Worm (Caenorhabditis elegans) whole organism, L1 larva: ENCODE measurements around the gene ceh-76.

Experiments
- C04F5.9 ChIP-seq: sonication (generic microtip); optimal IDR thresholded peaks from 2 replicates; lab custom pipeline; 2016; ENCODE audit warnings: missing genetic modification characterization, missing compliant biosample characterization
- C16A3.4 ChIP-seq: fragments of 150-350 bp; optimal IDR thresholded peaks from 2 replicates; lab custom pipeline; 2014; ENCODE audit warnings: missing biosample characterization, missing genetic modification characterization
- F16B12.6 ChIP-seq: fragments of 150-350 bp; optimal IDR thresholded peaks from 2 replicates; lab custom pipeline; 2014; ENCODE audit warnings: missing biosample characterization, missing genetic modification characterization
- Y116A8C.19 ChIP-seq: sonication (generic microtip); optimal IDR thresholded peaks from 2 replicates; lab custom pipeline; 2016; ENCODE audit warnings: missing compliant biosample characterization, missing genetic modification characterization, borderline replicate concordance
- aly-2 ChIP-seq: fragments of 150-350 bp; optimal IDR thresholded peaks from 2 replicates; lab custom pipeline; 2014; ENCODE audit warnings: missing biosample characterization, missing genetic modification characterization
- blmp-1 ChIP-seq: fragments of 150-350 bp; optimal IDR thresholded peaks from 2 replicates; lab custom pipeline; 2014; ENCODE audit warnings: missing biosample characterization, missing genetic modification characterization
- ceh-63 ChIP-seq: fragments of 200-800 bp; sonication (Bioruptor generic); optimal IDR thresholded peaks from 2 replicates; lab custom pipeline; 2018; ENCODE audit warnings: mild to moderate bottlenecking, missing genetic modification characterization, missing compliant biosample characterization
- ceh-82 ChIP-seq, 3 experiments: fragments of 150-350 bp in 1 of 3; sonication (generic microtip) in 2 of 3; optimal IDR thresholded peaks; 2 replicates each; lab custom pipeline; 2014 to 2017; ENCODE audit warnings: missing biosample characterization in 3 of 3, missing genetic modification characterization in 3 of 3
- dpl-1 ChIP-seq, 3 experiments: fragments of 150-350 bp in 2 of 3; sonication (generic microtip) in 1 of 3; optimal IDR thresholded peaks; 2 replicates each; lab custom pipeline; 2014 to 2017; ENCODE audit warnings: missing biosample characterization in 3 of 3, missing genetic modification characterization in 3 of 3, missing genetic modification reagents in 3 of 3
- dsc-1 ChIP-seq: sonication (generic microtip); optimal IDR thresholded peaks from 2 replicates; lab custom pipeline; 2016; ENCODE audit warnings: mild to moderate bottlenecking, missing genetic modification characterization, missing compliant biosample characterization
- efl-1 ChIP-seq, 4 experiments: fragments of 150-350 bp; optimal IDR thresholded peaks in 3 of 4; peaks in 1 of 4; 1 replicate in 1 of 4; 2 replicates in 3 of 4; lab custom pipeline; 2014; ENCODE audit warnings: missing biosample characterization in 2 of 4, missing genetic modification characterization in 2 of 4, missing genetic modification reagents in 2 of 4
- elt-2 ChIP-seq: sonication (generic microtip); optimal IDR thresholded peaks from 2 replicates; lab custom pipeline; 2016; ENCODE audit warnings: missing genetic modification characterization, mild to moderate bottlenecking, inconsistent platforms, missing compliant biosample characterization, missing genetic modification reagents
- elt-3 ChIP-seq, 6 experiments: fragments of 150-350 bp in 1 of 6; sonication (generic microtip); optimal IDR thresholded peaks; 2 replicates each; lab custom pipeline; 2017 to 2018; ENCODE audit warnings: missing biosample characterization in 6 of 6, missing genetic modification characterization in 6 of 6, inconsistent platforms in 1 of 6
- ets-5 ChIP-seq: fragments of 200-800 bp; sonication (Bioruptor generic); IDR thresholded peaks from 2 replicates; pipeline ENCODE4 v1.3.6; 2022; ENCODE audit warnings: missing genetic modification characterization, missing compliant biosample characterization
- fkh-8 ChIP-seq: sonication (generic microtip); optimal IDR thresholded peaks from 2 replicates; lab custom pipeline; 2016; ENCODE audit warnings: mild to moderate bottlenecking, missing genetic modification characterization, missing compliant biosample characterization
- grh-1 ChIP-seq: fragments of 200-800 bp; sonication (Bioruptor generic); IDR thresholded peaks from 2 replicates; pipeline ENCODE4 v1.3.6; 2022; ENCODE audit warnings: missing genetic modification reagents, missing genetic modification characterization, missing compliant biosample characterization
- irx-1 ChIP-seq: sonication (generic microtip); optimal IDR thresholded peaks from 2 replicates; lab custom pipeline; 2016; ENCODE audit warnings: missing genetic modification characterization, missing compliant biosample characterization
- lin-14 ChIP-seq: fragments of 200-800 bp; sonication (Bioruptor generic); optimal IDR thresholded peaks from 2 replicates; lab custom pipeline; 2018; ENCODE audit warnings: mild to moderate bottlenecking, missing genetic modification characterization, moderate library complexity, missing compliant biosample characterization
- lin-35 ChIP-seq, 2 experiments: fragments of 150-350 bp; optimal IDR thresholded peaks; 2 replicates each; lab custom pipeline; 2014; ENCODE audit warnings: missing biosample characterization in 2 of 2, missing genetic modification characterization in 2 of 2, missing genetic modification reagents in 2 of 2
- lsy-2 ChIP-seq, 2 experiments: fragments of 150-350 bp; optimal IDR thresholded peaks; 2 replicates each; lab custom pipeline; 2014; ENCODE audit warnings: missing biosample characterization in 2 of 2, missing genetic modification characterization in 2 of 2
- mab-9 ChIP-seq: fragments of 200-800 bp; sonication (Bioruptor generic); IDR thresholded peaks from 2 replicates; pipeline ENCODE4 v1.3.6; 2022; ENCODE audit warnings: missing genetic modification reagents, missing genetic modification characterization, missing compliant biosample characterization
- mdl-1 ChIP-seq, 2 experiments: fragments of 150-350 bp; optimal IDR thresholded peaks; 2 replicates each; lab custom pipeline; 2014 to 2017; ENCODE audit warnings: missing biosample characterization in 2 of 2, missing genetic modification characterization in 2 of 2, inconsistent platforms in 1 of 2
- mep-1 ChIP-seq: fragments of 150-350 bp; optimal IDR thresholded peaks from 2 replicates; lab custom pipeline; 2014; ENCODE audit warnings: missing biosample characterization, missing genetic modification characterization
- nhr-12 ChIP-seq: sonication (generic microtip); optimal IDR thresholded peaks from 2 replicates; lab custom pipeline; 2017; ENCODE audit warnings: missing biosample characterization, missing genetic modification characterization
- nhr-20 ChIP-seq: sonication (generic microtip); optimal IDR thresholded peaks from 2 replicates; lab custom pipeline; 2016; ENCODE audit warnings: mild to moderate bottlenecking, missing genetic modification characterization, missing compliant biosample characterization
- nhr-71 ChIP-seq: sonication (generic microtip); optimal IDR thresholded peaks from 2 replicates; lab custom pipeline; 2016; ENCODE audit warnings: mild to moderate bottlenecking, missing genetic modification characterization, moderate library complexity, missing compliant biosample characterization
- nhr-77 ChIP-seq: fragments of 150-350 bp; optimal IDR thresholded peaks from 2 replicates; lab custom pipeline; 2014; ENCODE audit warnings: missing biosample characterization, missing genetic modification characterization
- nhr-84 ChIP-seq: sonication (generic microtip); optimal IDR thresholded peaks from 2 replicates; lab custom pipeline; 2017; ENCODE audit warnings: missing biosample characterization, missing genetic modification characterization
- nhr-85 ChIP-seq: sonication (generic microtip); peaks from one replicate; lab custom pipeline; 2016; ENCODE audit warnings: missing genetic modification characterization, inconsistent platforms, missing compliant biosample characterization
- nhr-90 ChIP-seq: sonication (generic microtip); optimal IDR thresholded peaks from 2 replicates; lab custom pipeline; 2016; ENCODE audit warnings: mild to moderate bottlenecking, missing genetic modification characterization, missing compliant biosample characterization; ENCODE audit not compliant: poor library complexity
- pag-3 ChIP-seq: sonication (generic microtip); optimal IDR thresholded peaks from 2 replicates; lab custom pipeline; 2017; ENCODE audit warnings: missing genetic modification characterization, mild to moderate bottlenecking, missing compliant biosample characterization, antibody characterized with exemption, borderline replicate concordance; ENCODE audit not compliant: insufficient read depth
- pax-3 ChIP-seq: fragments of 200-800 bp; sonication (Bioruptor generic); optimal IDR thresholded peaks from 2 replicates; lab custom pipeline; 2018; ENCODE audit warnings: mild to moderate bottlenecking, missing genetic modification characterization, moderate library complexity, missing compliant biosample characterization
- pqm-1 ChIP-seq: sonication (generic microtip); optimal IDR thresholded peaks from 3 replicates; lab custom pipeline; 2017; ENCODE audit warnings: missing biosample characterization, missing genetic modification characterization
- rnt-1 ChIP-seq: sonication (generic microtip); optimal IDR thresholded peaks from 2 replicates; lab custom pipeline; 2016; ENCODE audit warnings: mild to moderate bottlenecking, missing genetic modification characterization, moderate library complexity, missing compliant biosample characterization
- snu-23 ChIP-seq: sonication (generic microtip); optimal IDR thresholded peaks from 2 replicates; lab custom pipeline; 2016; ENCODE audit warnings: missing genetic modification characterization, missing compliant biosample characterization
- tlp-1 ChIP-seq: fragments of 150-350 bp; optimal IDR thresholded peaks from 2 replicates; lab custom pipeline; 2014; ENCODE audit warnings: missing biosample characterization, missing genetic modification characterization
- unc-130 ChIP-seq: fragments of 150-350 bp; optimal IDR thresholded peaks from 2 replicates; lab custom pipeline; 2017; ENCODE audit warnings: missing biosample characterization, missing genetic modification characterization, inconsistent platforms
- unc-62 ChIP-seq: fragments of 150-350 bp; optimal IDR thresholded peaks from 2 replicates; lab custom pipeline; 2014; ENCODE audit warnings: missing biosample characterization, missing genetic modification reagents, missing genetic modification characterization
- unc-86 ChIP-seq: sonication (generic microtip); optimal IDR thresholded peaks from 2 replicates; lab custom pipeline; 2016; ENCODE audit warnings: missing genetic modification characterization, missing compliant biosample characterization
- unc-98 ChIP-seq: fragments of 200-800 bp; sonication (Bioruptor generic); IDR thresholded peaks from 2 replicates; pipeline ENCODE4 v1.3.6; 2022; ENCODE audit warnings: missing genetic modification characterization, missing compliant biosample characterization
- xbp-1 ChIP-seq: sonication (generic microtip); optimal IDR thresholded peaks from 2 replicates; lab custom pipeline; 2016; ENCODE audit warnings: missing genetic modification characterization, missing compliant biosample characterization
- zip-4 ChIP-seq: fragments of 200-800 bp; sonication (Bioruptor generic); optimal IDR thresholded peaks from 2 replicates; lab custom pipeline; 2018; ENCODE audit warnings: mild to moderate bottlenecking, missing genetic modification characterization, moderate library complexity, missing compliant biosample characterization
- ztf-4 ChIP-seq: fragments of 150-350 bp; optimal IDR thresholded peaks from 2 replicates; lab custom pipeline; 2014; ENCODE audit warnings: missing biosample characterization, missing genetic modification characterization

Gene ceh-76

ce11 chrV:7980370-7980987 is 14.0 kb downstream of the ceh-76 start (continued):
- TF ChIP-seq unc-98 (GFP tag; lab: Robert Waterston, UW) (no peak), elt-3 (tag; optimal IDR thresholded peaks at IDR 0.05; lab: Kevin White, UChicago) (no peak), ceh-82 (tag; optimal IDR thresholded peaks at IDR 0.05; lab: Kevin White, UChicago) (peak in 1 of 3 experiments; percentile 7)

ce11 chrV:7978798-7979197 is 15.7 kb downstream of the ceh-76 start:
- no peak for TF ChIP-seq mab-9 (GFP tag; lab: Robert Waterston, UW)
- TF ChIP-seq ztf-4 (tag; lab: Kevin White, UChicago): no peak
- peak; percentile 56 for TF ChIP-seq nhr-20
- TF ChIP-seq grh-1 (GFP tag; lab: Robert Waterston, UW): no peak
- peak in 1 of 2 experiments; percentile 27 for TF ChIP-seq mdl-1 (tag; optimal IDR thresholded peaks at IDR 0.05; lab: Kevin White, UChicago)
- TF ChIP-seq lin-14: peak; percentile 71
- peak; percentile 79 for TF ChIP-seq nhr-85 (tag; lab: Kevin White, UChicago)
- TF ChIP-seq rnt-1: no peak
- TF ChIP-seq mep-1 (tag; lab: Kevin White, UChicago): peak; percentile 24
- no peak for TF ChIP-seq nhr-12
- TF ChIP-seq ceh-63 (GFP tag; lab: Kevin White, UChicago): no peak
- TF ChIP-seq ets-5: no peak
- TF ChIP-seq unc-130: no peak
- TF ChIP-seq irx-1 (tag; lab: Kevin White, UChicago): no peak
- TF ChIP-seq zip-4 (GFP tag; lab: Kevin White, UChicago): no peak
- peak; percentile 13 to 20 for TF ChIP-seq efl-1 (optimal IDR thresholded peaks at IDR 0.05; lab: Kevin White, UChicago)
- peak in 1 of 2 experiments; percentile 93 for TF ChIP-seq efl-1 (GFP tag; optimal IDR thresholded peaks at IDR 0.05 in 1 of 2; lab: Kevin White, UChicago)
- no peak for TF ChIP-seq aly-2 (tag; lab: Kevin White, UChicago)
- peak; percentile 56 for TF ChIP-seq snu-23
- TF ChIP-seq nhr-77: no peak
- no peak for TF ChIP-seq Y116A8C.19
- peak; percentile 7 for TF ChIP-seq nhr-71 (tag; lab: Kevin White, UChicago)
- TF ChIP-seq elt-3 (tag; optimal IDR thresholded peaks at IDR 0.05; lab: Kevin White, UChicago): peak in 2 of 6 experiments; percentile 3 to 75
- TF ChIP-seq F16B12.6: peak; percentile 10
- no peak for TF ChIP-seq unc-62 (GFP tag; lab: Kevin White, UChicago)
- TF ChIP-seq blmp-1: peak; percentile 77
- TF ChIP-seq pag-3: no peak
- no peak for TF ChIP-seq dsc-1
- peak; percentile 46 for TF ChIP-seq C16A3.4 (tag; lab: Kevin White, UChicago)
- TF ChIP-seq pqm-1 (tag; lab: Kevin White, UChicago): no peak
- peak in 1 of 2 experiments; percentile 65 for TF ChIP-seq lin-35 (GFP tag; optimal IDR thresholded peaks at IDR 0.05; lab: Kevin White, UChicago)
- peak in 1 of 2 experiments; percentile 82 for TF ChIP-seq lsy-2 (tag; optimal IDR thresholded peaks at IDR 0.05; lab: Kevin White, UChicago)
- TF ChIP-seq dpl-1 (GFP tag; optimal IDR thresholded peaks at IDR 0.05; lab: Kevin White, UChicago): peak in 2 of 3 experiments; percentile 12 to 31
- TF ChIP-seq xbp-1 (tag; lab: Kevin White, UChicago): no peak

- TF ChIP-seq efl-1 (optimal IDR thresholded peaks at IDR 0.05; lab: Kevin White, UChicago) (no peak), efl-1 (GFP tag; optimal IDR thresholded peaks at IDR 0.05 in 1 of 2; lab: Kevin White, UChicago) (peak in 1 of 2 experiments; percentile 31), tlp-1 (tag; lab: Kevin White, UChicago) (no peak), pax-3 (tag; lab: Kevin White, UChicago) (no peak), C04F5.9 (tag; lab: Kevin White, UChicago) (no peak), F16B12.6 (no peak), ceh-63 (GFP tag; lab: Kevin White, UChicago) (no peak), lin-14 (peak; percentile 72), lsy-2 (tag; optimal IDR thresholded peaks at IDR 0.05; lab: Kevin White, UChicago) (peak in 1 of 2 experiments; percentile 7), elt-2 (tag; lab: Kevin White, UChicago) (peak; percentile 33), unc-130 (no peak), nhr-20 (no peak), elt-3 (tag; optimal IDR thresholded peaks at IDR 0.05; lab: Kevin White, UChicago) (peak in 1 of 6 experiments; percentile 6), nhr-84 (no peak), fkh-8 (tag; lab: Kevin White, UChicago) (peak; percentile 12), ceh-82 (tag; optimal IDR thresholded peaks at IDR 0.05; lab: Kevin White, UChicago) (peak in 1 of 3 experiments; percentile 35), xbp-1 (tag; lab: Kevin White, UChicago) (no peak), lin-35 (GFP tag; optimal IDR thresholded peaks at IDR 0.05; lab: Kevin White, UChicago) (peak in 1 of 2 experiments; percentile 15), nhr-90 (tag; lab: Kevin White, UChicago) (peak; percentile 17), zip-4 (GFP tag; lab: Kevin White, UChicago) (no peak), mdl-1 (tag; optimal IDR thresholded peaks at IDR 0.05; lab: Kevin White, UChicago) (no peak), mep-1 (tag; lab: Kevin White, UChicago) (peak; percentile 9), unc-86 (tag; lab: Kevin White, UChicago) (no peak)
Measured at ce11 chrV:7977701-7978461, 16.6 kb downstream of the ceh-76 start, which contains the start of gene let-413. Gene let-413, minus strand, starts transcription at chrV:7977776.
